Worm (Caenorhabditis elegans) whole organism, L3 larva: ENCODE data around the gene ocr-2.

Source experiments
- R02D3.7 ChIP-seq: fragments of 150-350 bp; optimal IDR thresholded peaks from 2 replicates; lab custom pipeline; 2014; ENCODE audit warnings: missing biosample characterization, missing genetic modification characterization
- ZK546.5 ChIP-seq: sonication (generic microtip); optimal IDR thresholded peaks from 2 replicates; lab custom pipeline; 2017; ENCODE audit warnings: missing biosample characterization, missing genetic modification characterization
- aly-2 ChIP-seq: fragments of 150-350 bp; optimal IDR thresholded peaks from 2 replicates; lab custom pipeline; 2014; ENCODE audit warnings: missing biosample characterization, missing genetic modification characterization
- ama-1 ChIP-seq: fragments of 150-350 bp; optimal IDR thresholded peaks from 2 replicates; lab custom pipeline; 2018
- ceh-16 ChIP-seq: sonication (generic microtip); optimal IDR thresholded peaks from 2 replicates; lab custom pipeline; 2017; ENCODE audit warnings: missing biosample characterization, missing genetic modification characterization
- ceh-82 ChIP-seq: fragments of 150-350 bp; optimal IDR thresholded peaks from 2 replicates; lab custom pipeline; 2014; ENCODE audit warnings: missing biosample characterization, missing genetic modification characterization
- ceh-9 ChIP-seq: sonication (generic microtip); optimal IDR thresholded peaks from 2 replicates; lab custom pipeline; 2018; ENCODE audit warnings: missing biosample characterization, missing genetic modification characterization
- daf-12 ChIP-seq: fragments of 150-350 bp; optimal IDR thresholded peaks from 2 replicates; lab custom pipeline; 2014; ENCODE audit warnings: missing biosample characterization, missing genetic modification reagents, missing genetic modification characterization
- egl-27 ChIP-seq: sonication (generic microtip); optimal IDR thresholded peaks from 4 replicates; lab custom pipeline; 2017; ENCODE audit warnings: missing biosample characterization, missing genetic modification reagents, missing genetic modification characterization
- egl-5 ChIP-seq: fragments of 150-350 bp; optimal IDR thresholded peaks from 2 replicates; lab custom pipeline; 2017; ENCODE audit warnings: missing biosample characterization, missing genetic modification reagents, missing genetic modification characterization, inconsistent platforms
- elt-1 ChIP-seq: fragments of 150-350 bp; optimal IDR thresholded peaks from 2 replicates; lab custom pipeline; 2014; ENCODE audit warnings: missing biosample characterization, missing genetic modification characterization
- elt-2 ChIP-seq: sonication (generic microtip); optimal IDR thresholded peaks from 2 replicates; lab custom pipeline; 2016; ENCODE audit warnings: missing genetic modification reagents, mild to moderate bottlenecking, missing genetic modification characterization, missing compliant biosample characterization
- eor-1 ChIP-seq, 2 experiments: fragments of 150-350 bp; optimal IDR thresholded peaks; 2 replicates each; lab custom pipeline; 2014 to 2018; ENCODE audit warnings: missing biosample characterization in 2 of 2, missing genetic modification characterization in 2 of 2
- fkh-10 ChIP-seq: sonication (generic microtip); optimal IDR thresholded peaks from 2 replicates; lab custom pipeline; 2017; ENCODE audit warnings: missing biosample characterization, missing genetic modification reagents, missing genetic modification characterization
- fkh-2 ChIP-seq: fragments of 150-350 bp; optimal IDR thresholded peaks from 2 replicates; lab custom pipeline; 2014; ENCODE audit warnings: missing biosample characterization, missing genetic modification reagents, missing genetic modification characterization
- fos-1 ChIP-seq: fragments of 150-350 bp; optimal IDR thresholded peaks from 2 replicates; lab custom pipeline; 2014; ENCODE audit warnings: missing biosample characterization, missing genetic modification characterization
- hmg-11 ChIP-seq: sonication (generic microtip); optimal IDR thresholded peaks from 2 replicates; lab custom pipeline; 2016; ENCODE audit warnings: missing genetic modification characterization, missing compliant biosample characterization
- lin-15B ChIP-seq: fragments of 150-350 bp; optimal IDR thresholded peaks from 2 replicates; lab custom pipeline; 2014; ENCODE audit warnings: missing biosample characterization, missing genetic modification characterization
- lin-39 ChIP-seq: fragments of 150-350 bp; optimal IDR thresholded peaks from 2 replicates; lab custom pipeline; 2018; ENCODE audit warnings: missing biosample characterization, missing genetic modification reagents, missing genetic modification characterization
- nfya-1 ChIP-seq: sonication (generic microtip); optimal IDR thresholded peaks from 2 replicates; lab custom pipeline; 2017; ENCODE audit warnings: missing genetic modification characterization, mild to moderate bottlenecking, missing compliant biosample characterization, antibody characterized with exemption, moderate library complexity; ENCODE audit not compliant: insufficient read depth
- nhr-11 ChIP-seq: fragments of 150-350 bp; optimal IDR thresholded peaks from 2 replicates; lab custom pipeline; 2014; ENCODE audit warnings: missing biosample characterization, missing genetic modification characterization
- nhr-12 ChIP-seq: fragments of 150-350 bp; optimal IDR thresholded peaks from 2 replicates; lab custom pipeline; 2014; ENCODE audit warnings: missing biosample characterization, missing genetic modification characterization
- nhr-23 ChIP-seq: fragments of 150-350 bp; optimal IDR thresholded peaks from 2 replicates; lab custom pipeline; 2014; ENCODE audit warnings: missing biosample characterization, missing genetic modification reagents, missing genetic modification characterization
- nhr-237 ChIP-seq: fragments of 150-350 bp; optimal IDR thresholded peaks from 2 replicates; lab custom pipeline; 2014; ENCODE audit warnings: missing biosample characterization, missing genetic modification characterization
- nhr-25 ChIP-seq: sonication (generic microtip); optimal IDR thresholded peaks from 2 replicates; lab custom pipeline; 2017; ENCODE audit warnings: missing biosample characterization, missing genetic modification characterization
- nhr-28 ChIP-seq: fragments of 150-350 bp; optimal IDR thresholded peaks from 2 replicates; lab custom pipeline; 2014; ENCODE audit warnings: missing biosample characterization, missing genetic modification characterization
- nhr-67 ChIP-seq: fragments of 150-350 bp; optimal IDR thresholded peaks from 2 replicates; lab custom pipeline; 2014; ENCODE audit warnings: missing biosample characterization, missing genetic modification characterization
- nhr-76 ChIP-seq: fragments of 150-350 bp; sonication (generic microtip); optimal IDR thresholded peaks from 5 replicates; lab custom pipeline; 2014; ENCODE audit warnings: missing biosample characterization, missing genetic modification characterization
- nhr-77 ChIP-seq: fragments of 150-350 bp; optimal IDR thresholded peaks from 2 replicates; lab custom pipeline; 2014; ENCODE audit warnings: missing biosample characterization, missing genetic modification characterization
- pqm-1 ChIP-seq: fragments of 150-350 bp; optimal IDR thresholded peaks from 2 replicates; lab custom pipeline; 2017; ENCODE audit warnings: missing biosample characterization, missing genetic modification characterization, inconsistent platforms
- sea-2 ChIP-seq: fragments of 150-350 bp; sonication (generic microtip); optimal IDR thresholded peaks from 4 replicates; lab custom pipeline; 2014; ENCODE audit warnings: missing biosample characterization, missing genetic modification reagents, missing genetic modification characterization
- skn-1 ChIP-seq: fragments of 150-350 bp; optimal IDR thresholded peaks from 2 replicates; lab custom pipeline; 2014; ENCODE audit warnings: missing biosample characterization, missing genetic modification characterization
- snpc-4 ChIP-seq: fragments of 150-350 bp; optimal IDR thresholded peaks from 2 replicates; lab custom pipeline; 2014; ENCODE audit warnings: missing biosample characterization, missing genetic modification characterization
- unc-39 ChIP-seq: sonication (generic microtip); optimal IDR thresholded peaks from 4 replicates; lab custom pipeline; 2017; ENCODE audit warnings: missing biosample characterization, missing genetic modification characterization
- unc-62 ChIP-seq: fragments of 150-350 bp; sonication (generic microtip); optimal IDR thresholded peaks from 4 replicates; lab custom pipeline; 2014; ENCODE audit warnings: missing biosample characterization, missing genetic modification reagents, missing genetic modification characterization
- zag-1 ChIP-seq: fragments of 150-350 bp; optimal IDR thresholded peaks from 2 replicates; lab custom pipeline; 2014; ENCODE audit warnings: missing biosample characterization, missing genetic modification characterization
- ztf-11 ChIP-seq: fragments of 150-350 bp; optimal IDR thresholded peaks from 2 replicates; lab custom pipeline; 2014; ENCODE audit warnings: missing biosample characterization, missing genetic modification characterization
- ztf-4 ChIP-seq: fragments of 150-350 bp; optimal IDR thresholded peaks from 2 replicates; lab custom pipeline; 2014; ENCODE audit warnings: missing biosample characterization, missing genetic modification characterization

ocr-2 gene

DNA sequence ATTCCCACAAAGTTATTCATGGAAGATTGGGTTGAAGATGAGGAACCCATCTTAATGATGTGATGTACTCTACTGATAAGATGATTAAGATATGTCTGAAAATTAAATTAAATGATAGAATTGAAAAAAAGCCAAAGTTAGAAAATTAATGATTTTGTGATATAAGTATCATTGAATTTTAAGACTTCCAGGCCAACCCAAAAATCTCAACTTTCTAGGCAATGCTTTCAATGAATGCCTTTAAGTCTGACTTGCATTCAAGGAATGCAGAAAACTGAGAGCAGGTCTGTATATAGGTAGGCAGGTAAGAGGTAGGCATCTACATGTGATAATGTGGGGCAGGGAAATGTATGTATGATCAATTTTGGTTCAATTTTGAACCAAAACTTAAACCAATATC lies at the start of gene ocr-2:
Gene ocr-2 (minus strand): TSS at position 101 of the 400 bp plus-strand sequence.
- TF ChIP-seq eor-1 (tag; optimal IDR thresholded peaks at IDR 0.05; lab: Kevin White, UChicago) (no peak), nhr-67 (tag; lab: Kevin White, UChicago) (no peak)

DNA sequence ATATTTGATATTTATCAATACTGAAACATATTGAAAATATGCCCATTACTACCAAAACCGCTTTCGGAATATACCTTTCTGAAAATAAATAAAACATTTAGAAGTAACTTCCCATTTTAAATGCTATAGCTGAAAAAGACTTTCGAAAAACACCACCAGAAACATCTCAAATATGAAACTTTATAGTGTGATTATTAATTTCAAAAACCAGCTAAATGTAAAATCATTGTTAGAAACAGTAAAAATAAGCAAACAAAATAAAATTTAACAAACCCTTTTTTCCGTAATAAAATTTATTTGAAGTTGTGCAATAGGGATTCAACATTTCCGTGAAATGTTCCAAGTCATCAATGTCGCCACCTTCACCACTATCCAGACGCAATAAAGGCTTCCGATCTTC lies 48.1 kb upstream of the ocr-2 start, which contains the start of the genes K07H8.5 and K07H8.8:
Gene K07H8.5 (plus strand): TSS at position 301 of the 400 bp plus-strand sequence.
Gene K07H8.8 (minus strand): TSS at position 389 of the 400 bp plus-strand sequence.
- TF ChIP-seq nhr-25 (tag; lab: Kevin White, UChicago) (no peak), ceh-16 (tag; lab: Kevin White, UChicago) (no peak), nhr-76 (no peak), ztf-4 (tag; lab: Kevin White, UChicago) (no peak), aly-2 (tag; lab: Kevin White, UChicago) (no peak), ceh-9 (no peak), nhr-28 (tag; lab: Kevin White, UChicago) (no peak), skn-1 (tag; lab: Kevin White, UChicago) (no peak), hmg-11 (tag; lab: Kevin White, UChicago) (no peak), unc-39 (tag; lab: Kevin White, UChicago) (no peak), daf-12 (no peak), nhr-237 (tag; lab: Kevin White, UChicago) (no peak), egl-5 (tag; lab: Kevin White, UChicago) (no peak), nfya-1 (no peak), ztf-11 (tag; lab: Kevin White, UChicago) (no peak), pqm-1 (tag; lab: Kevin White, UChicago) (no peak), nhr-67 (tag; lab: Kevin White, UChicago) (no peak), lin-15B (tag; lab: Kevin White, UChicago) (no peak)

DNA sequence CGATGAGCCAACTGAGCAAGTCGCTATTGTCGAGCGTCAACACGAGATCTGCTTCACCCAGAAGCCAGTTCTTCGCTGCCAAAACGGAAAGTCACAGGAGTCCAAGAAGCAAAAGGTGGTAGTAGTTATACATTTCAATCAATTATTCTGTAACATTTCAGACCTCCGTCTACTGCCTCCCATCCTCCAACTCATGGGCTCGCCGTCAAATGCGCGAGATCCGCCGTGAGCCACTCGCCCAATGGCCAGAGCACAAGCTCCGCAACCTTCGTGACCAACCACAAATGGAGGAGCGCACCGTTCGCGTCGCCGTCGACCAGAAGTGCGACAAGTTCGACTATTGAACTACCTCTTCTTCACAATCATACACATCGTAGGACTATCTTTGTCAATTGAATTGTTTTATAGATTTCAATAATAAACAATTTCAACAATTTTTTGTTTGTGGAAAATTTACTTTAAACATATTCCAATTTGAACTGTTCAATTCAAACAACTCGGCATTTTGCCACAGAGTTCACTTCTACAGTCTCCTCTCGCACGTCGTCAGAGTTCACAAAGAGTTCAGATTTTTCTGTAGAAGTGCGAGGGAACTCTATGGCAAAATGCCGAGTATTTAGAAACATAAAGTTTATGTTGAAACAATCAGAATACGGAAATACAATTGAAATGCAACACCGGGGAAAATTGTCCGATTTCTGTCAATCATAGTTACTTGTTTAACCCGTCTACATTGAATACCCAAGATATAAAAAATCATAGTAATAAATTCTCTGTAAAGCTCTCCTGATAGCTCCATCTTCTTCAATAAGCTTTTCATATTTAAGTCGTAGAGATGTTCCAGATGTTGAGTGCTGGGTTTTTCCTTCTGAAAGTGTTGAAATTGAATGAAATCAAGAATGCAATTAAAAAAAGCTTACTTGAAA lies 46.4 kb upstream of the ocr-2 start:
- no peak for TF ChIP-seq elt-1 (tag; lab: Kevin White, UChicago)
- no peak for TF ChIP-seq R02D3.7
- TF ChIP-seq fos-1 (tag; lab: Kevin White, UChicago) = no peak
- TF ChIP-seq ceh-82 (tag; lab: Kevin White, UChicago) = no peak
- no peak for TF ChIP-seq snpc-4 (tag; lab: Kevin White, UChicago)
- TF ChIP-seq nhr-12 (tag; lab: Kevin White, UChicago) = no peak
- no peak for TF ChIP-seq nhr-76
- no peak for TF ChIP-seq ztf-11 (tag; lab: Kevin White, UChicago)
- TF ChIP-seq aly-2 (tag; lab: Kevin White, UChicago) = no peak
- TF ChIP-seq ceh-9 = no peak
- TF ChIP-seq zag-1 (tag; lab: Kevin White, UChicago) = no peak
- no peak for TF ChIP-seq hmg-11 (tag; lab: Kevin White, UChicago)
- no peak for TF ChIP-seq elt-2 (tag; lab: Kevin White, UChicago)
- no peak for TF ChIP-seq nhr-67 (tag; lab: Kevin White, UChicago)
- TF ChIP-seq unc-62 (GFP tag; lab: Kevin White, UChicago) = no peak
- TF ChIP-seq nfya-1 = no peak

DNA sequence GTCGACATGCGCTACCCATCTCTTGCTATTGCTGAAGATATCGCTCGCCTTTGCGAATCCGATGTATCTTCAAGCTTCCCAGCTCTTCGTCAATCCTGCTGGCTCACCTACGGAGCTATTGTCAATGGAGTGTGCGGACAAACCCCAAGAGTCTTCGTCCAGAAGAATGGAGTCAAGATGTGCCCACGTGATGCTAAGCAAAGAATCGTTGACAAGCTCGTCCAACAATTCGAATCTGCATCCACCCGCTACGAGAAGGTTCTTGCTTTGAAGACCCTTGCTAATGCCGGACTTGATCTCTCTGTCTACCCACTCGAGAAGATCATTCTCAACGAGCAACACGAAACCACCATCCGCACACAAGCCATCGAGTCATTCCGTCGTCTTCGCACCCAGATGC lies 42.8 kb upstream of the ocr-2 start:
- no peak for TF ChIP-seq ceh-16 (tag; lab: Kevin White, UChicago)

DNA sequence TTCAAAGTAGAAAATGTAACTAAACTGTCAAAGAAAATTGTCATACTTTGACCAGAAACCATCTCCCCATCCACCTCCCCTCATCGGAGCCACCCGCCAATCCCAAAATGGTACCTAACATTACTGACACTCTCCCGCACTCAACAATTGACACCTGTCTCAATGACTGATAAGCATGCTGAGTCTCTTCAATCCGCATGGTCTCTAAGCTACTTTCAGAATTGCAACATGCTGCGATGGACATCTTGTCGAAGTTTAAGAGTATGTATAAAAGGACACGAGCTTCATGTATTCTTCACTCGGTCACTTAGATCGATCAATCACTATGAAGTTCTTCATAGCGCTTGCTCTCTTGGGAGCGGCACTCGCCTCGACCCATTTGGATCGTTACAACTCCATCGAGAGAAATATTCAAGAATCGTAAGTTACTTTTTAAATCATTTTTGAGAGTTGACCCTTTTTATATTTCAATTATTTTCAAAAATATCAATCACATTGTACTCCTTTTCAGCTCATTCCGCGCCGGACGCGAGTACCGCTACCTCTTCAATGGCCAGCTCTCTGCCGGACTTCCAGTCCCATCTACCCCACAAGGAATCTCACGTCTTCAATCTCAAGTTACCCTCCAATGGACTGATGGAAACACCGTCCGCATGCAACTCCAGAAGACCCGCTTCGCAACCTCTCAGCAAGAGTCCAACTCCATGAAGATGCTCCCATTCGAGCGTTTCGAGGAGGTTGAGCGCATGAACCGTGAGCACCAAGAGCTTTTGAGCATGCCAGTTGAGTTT lies 41.2 kb upstream of the ocr-2 start, which contains the start of gene vit-6:
Gene vit-6 (plus strand): TSS at position 310 of the 791 bp plus-strand sequence.
- no peak for TF ChIP-seq pqm-1 (tag; lab: Kevin White, UChicago)
- TF ChIP-seq lin-39 (tag; lab: Kevin White, UChicago) = no peak
- no peak for TF ChIP-seq nhr-11
- no peak for TF ChIP-seq hmg-11 (tag; lab: Kevin White, UChicago)
- TF ChIP-seq ZK546.5 (tag; lab: Kevin White, UChicago) = no peak
- no peak for TF ChIP-seq fkh-10 (GFP tag; lab: Kevin White, UChicago)
- TF ChIP-seq nhr-77 (tag; lab: Kevin White, UChicago) = no peak
- no peak for TF ChIP-seq sea-2 (GFP tag; lab: Kevin White, UChicago)
- TF ChIP-seq nhr-67 (tag; lab: Kevin White, UChicago) = no peak
- no peak for TF ChIP-seq ceh-9
- TF ChIP-seq nhr-237 (tag; lab: Kevin White, UChicago) = no peak
- TF ChIP-seq fkh-2 (tag; lab: Kevin White, UChicago) = no peak
- no peak for TF ChIP-seq egl-27 (tag; lab: Kevin White, UChicago)
- no peak for TF ChIP-seq ama-1 (lab: Kevin White, UChicago)
- no peak for TF ChIP-seq nhr-23 (tag; lab: Kevin White, UChicago)
- TF ChIP-seq, all 47 proteins: peak for 0
